Worm (Caenorhabditis elegans): ENCODE measurements around the gene sqv-8.

The sqv-8 gene

ce11 chrII:9600022-9600722, 46.6 kb upstream of the sqv-8 start:
- TF ChIP-seq php-3 (GFP tag; IDR thresholded peaks at IDR 0.05) (peak; percentile 13; the same call in 1 of the 2 replicates), ceh-82 (tag; optimal IDR thresholded peaks at IDR 0.05) (no peak), lir-3 (tag; optimal IDR thresholded peaks at IDR 0.05) (no peak), nhr-6 (tag; optimal IDR thresholded peaks at IDR 0.05) (no peak), nhr-48 (tag; optimal IDR thresholded peaks at IDR 0.05) (no peak), saeg-2 (GFP tag; IDR thresholded peaks at IDR 0.05) (0 out of 2 replicates have a peak, but pooled peaks have one; percentile 19), hlh-30 (tag; optimal IDR thresholded peaks at IDR 0.05; ENCODE audit: insufficient read depth) (peak; percentile 26), dmd-8 (GFP tag; IDR thresholded peaks at IDR 0.05) (no peak), zfp-3 (GFP tag; conservative IDR thresholded peaks at IDR 0.05) (0 out of 2 replicates have a peak, but pooled peaks have one; percentile 1), dve-1 (tag; optimal IDR thresholded peaks at IDR 0.05; ENCODE audit: insufficient read depth) (peak; percentile 53), ces-1 (GFP tag; optimal IDR thresholded peaks at IDR 0.05) (no peak), nhr-28 (tag; optimal IDR thresholded peaks at IDR 0.05) (peak; percentile 37), pqm-1 (tag; optimal IDR thresholded peaks at IDR 0.05) (peak; percentile 48), daf-16 (GFP tag; optimal IDR thresholded peaks at IDR 0.05) (no peak), daf-16 (tag; optimal IDR thresholded peaks at IDR 0.05) (peak; percentile 70), mdl-1 (tag; optimal IDR thresholded peaks at IDR 0.05) (peak in 1 of 2 experiments; percentile 42), dmd-9 (GFP tag; IDR thresholded peaks at IDR 0.05) (no peak), hif-1 (tag; optimal IDR thresholded peaks at IDR 0.05) (no peak), F37D6.2 (tag; optimal IDR thresholded peaks at IDR 0.05) (no peak), dmd-6 (GFP tag; IDR thresholded peaks at IDR 0.05) (peak; percentile 25), vab-7 (GFP tag; IDR thresholded peaks at IDR 0.05) (no peak), mxl-3 (GFP tag; optimal IDR thresholded peaks at IDR 0.05) (peak; percentile 23), lsy-2 (tag; optimal IDR thresholded peaks at IDR 0.05) (no peak)

ce11 chrII:9601069-9601468, 45.7 kb upstream of the sqv-8 start:
- TF ChIP-seq lin-29 (GFP tag; IDR thresholded peaks at IDR 0.05): no peak
- TF ChIP-seq vab-7 (GFP tag; IDR thresholded peaks at IDR 0.05): no peak
- TF ChIP-seq hlh-30 (tag; optimal IDR thresholded peaks at IDR 0.05; ENCODE audit: insufficient read depth): peak; percentile 91
- peak; percentile 50 to 96 for TF ChIP-seq mdl-1 (tag; optimal IDR thresholded peaks at IDR 0.05)
- no peak for TF ChIP-seq aly-2 (tag; optimal IDR thresholded peaks at IDR 0.05)
- no peak for TF ChIP-seq dmd-9 (GFP tag; IDR thresholded peaks at IDR 0.05)
- no peak for TF ChIP-seq Y105C5A.15 (GFP tag; IDR thresholded peaks at IDR 0.05)
- TF ChIP-seq tra-1 (GFP tag; IDR thresholded peaks at IDR 0.05): 0 out of 2 replicates have a peak, but pooled peaks have one; percentile 10
- no peak for TF ChIP-seq unc-130 (GFP tag; optimal IDR thresholded peaks at IDR 0.05)
- no peak for TF ChIP-seq ZK337.2 (GFP tag; IDR thresholded peaks at IDR 0.05)
- no peak for TF ChIP-seq ctbp-1 (GFP tag; IDR thresholded peaks at IDR 0.05)
- peak; percentile 8 for TF ChIP-seq dpl-1 (GFP tag; optimal IDR thresholded peaks at IDR 0.05)
- TF ChIP-seq daf-19 (GFP tag; conservative IDR thresholded peaks at IDR 0.05): no peak
- TF ChIP-seq hlh-11 (tag; optimal IDR thresholded peaks at IDR 0.05): peak; percentile 88
- TF ChIP-seq F49E8.2 (tag; optimal IDR thresholded peaks at IDR 0.05; ENCODE audit: borderline replicate concordance): no peak
- TF ChIP-seq daf-16 (GFP tag; optimal IDR thresholded peaks at IDR 0.05): no peak
- peak; percentile 82 for TF ChIP-seq daf-16 (tag; optimal IDR thresholded peaks at IDR 0.05)
- TF ChIP-seq lin-38 (GFP tag; IDR thresholded peaks at IDR 0.05): peak; percentile 20; the same call in 1 of the 2 replicates
- no peak for TF ChIP-seq Y75B8A.6 (GFP tag; IDR thresholded peaks at IDR 0.05)
- TF ChIP-seq duxl-1 (tag; optimal IDR thresholded peaks at IDR 0.05; ENCODE audit: poor library complexity): no peak
- no peak for TF ChIP-seq zip-2 (tag; optimal IDR thresholded peaks at IDR 0.05)
- TF ChIP-seq hif-1 (tag; optimal IDR thresholded peaks at IDR 0.05): peak in 1 of 2 experiments; percentile 37
- TF ChIP-seq nhr-41 (GFP tag; IDR thresholded peaks at IDR 0.05): no peak
- TF ChIP-seq ztf-7 (tag; optimal IDR thresholded peaks at IDR 0.05): no peak
- TF ChIP-seq R02D3.7 (tag; optimal IDR thresholded peaks at IDR 0.05): no peak
- no peak for TF ChIP-seq zfp-3 (GFP tag; conservative IDR thresholded peaks at IDR 0.05)
- no peak for TF ChIP-seq zag-1 (tag; optimal IDR thresholded peaks at IDR 0.05)
- TF ChIP-seq lin-1 (GFP tag; IDR thresholded peaks at IDR 0.05): peak; percentile 56
- no peak for TF ChIP-seq lir-3 (tag; optimal IDR thresholded peaks at IDR 0.05)
- no peak for TF ChIP-seq skn-1 (tag; optimal IDR thresholded peaks at IDR 0.05)
- TF ChIP-seq nhr-6 (tag; optimal IDR thresholded peaks at IDR 0.05): peak; percentile 58
- TF ChIP-seq madf-5 (GFP tag; IDR thresholded peaks at IDR 0.05): no peak
- no peak for TF ChIP-seq nhr-77 (tag; optimal IDR thresholded peaks at IDR 0.05)
- no peak for TF ChIP-seq nhr-111 (GFP tag; optimal IDR thresholded peaks at IDR 0.05)
- no peak for TF ChIP-seq egl-27 (tag; optimal IDR thresholded peaks at IDR 0.05)
